Worm (Caenorhabditis elegans) whole organism, L3 larva: Measurements from ENCODE around the gene ZK616.5.

Experiments used
- R02D3.7 ChIP-seq: fragments of 150-350 bp; optimal IDR thresholded peaks from 2 replicates; lab custom pipeline; 2014; ENCODE audit warnings: missing biosample characterization, missing genetic modification characterization
- ZK546.5 ChIP-seq: sonication (generic microtip); optimal IDR thresholded peaks from 2 replicates; lab custom pipeline; 2017; ENCODE audit warnings: missing biosample characterization, missing genetic modification characterization
- aly-2 ChIP-seq: fragments of 150-350 bp; optimal IDR thresholded peaks from 2 replicates; lab custom pipeline; 2014; ENCODE audit warnings: missing biosample characterization, missing genetic modification characterization
- ama-1 ChIP-seq: fragments of 150-350 bp; optimal IDR thresholded peaks from 2 replicates; lab custom pipeline; 2018
- ceh-16 ChIP-seq: sonication (generic microtip); optimal IDR thresholded peaks from 2 replicates; lab custom pipeline; 2017; ENCODE audit warnings: missing biosample characterization, missing genetic modification characterization
- ceh-28 ChIP-seq: fragments of 150-350 bp; optimal IDR thresholded peaks from 2 replicates; lab custom pipeline; 2014; ENCODE audit warnings: missing biosample characterization, missing genetic modification reagents, missing genetic modification characterization
- ceh-82 ChIP-seq: fragments of 150-350 bp; optimal IDR thresholded peaks from 2 replicates; lab custom pipeline; 2014; ENCODE audit warnings: missing biosample characterization, missing genetic modification characterization
- ceh-9 ChIP-seq: sonication (generic microtip); optimal IDR thresholded peaks from 2 replicates; lab custom pipeline; 2018; ENCODE audit warnings: missing biosample characterization, missing genetic modification characterization
- daf-12 ChIP-seq: fragments of 150-350 bp; optimal IDR thresholded peaks from 2 replicates; lab custom pipeline; 2014; ENCODE audit warnings: missing biosample characterization, missing genetic modification reagents, missing genetic modification characterization
- egl-5 ChIP-seq: fragments of 150-350 bp; optimal IDR thresholded peaks from 2 replicates; lab custom pipeline; 2017; ENCODE audit warnings: missing biosample characterization, missing genetic modification reagents, missing genetic modification characterization, inconsistent platforms
- elt-1 ChIP-seq: fragments of 150-350 bp; optimal IDR thresholded peaks from 2 replicates; lab custom pipeline; 2014; ENCODE audit warnings: missing biosample characterization, missing genetic modification characterization
- elt-2 ChIP-seq: sonication (generic microtip); optimal IDR thresholded peaks from 2 replicates; lab custom pipeline; 2016; ENCODE audit warnings: missing genetic modification reagents, mild to moderate bottlenecking, missing genetic modification characterization, missing compliant biosample characterization
- elt-3 ChIP-seq, 3 experiments: fragments of 150-350 bp in 1 of 3; sonication (generic microtip) in 2 of 3; optimal IDR thresholded peaks; 2 replicates in 2 of 3; 4 replicates in 1 of 3; lab custom pipeline; 2014 to 2017; ENCODE audit warnings: missing biosample characterization in 3 of 3, missing genetic modification characterization in 3 of 3
- eor-1 ChIP-seq, 2 experiments: fragments of 150-350 bp; optimal IDR thresholded peaks; 2 replicates each; lab custom pipeline; 2014 to 2018; ENCODE audit warnings: missing biosample characterization in 2 of 2, missing genetic modification characterization in 2 of 2
- fkh-10 ChIP-seq: sonication (generic microtip); optimal IDR thresholded peaks from 2 replicates; lab custom pipeline; 2017; ENCODE audit warnings: missing biosample characterization, missing genetic modification reagents, missing genetic modification characterization
- fkh-2 ChIP-seq: fragments of 150-350 bp; optimal IDR thresholded peaks from 2 replicates; lab custom pipeline; 2014; ENCODE audit warnings: missing biosample characterization, missing genetic modification reagents, missing genetic modification characterization
- fos-1 ChIP-seq: fragments of 150-350 bp; optimal IDR thresholded peaks from 2 replicates; lab custom pipeline; 2014; ENCODE audit warnings: missing biosample characterization, missing genetic modification characterization
- hmg-11 ChIP-seq: sonication (generic microtip); optimal IDR thresholded peaks from 2 replicates; lab custom pipeline; 2016; ENCODE audit warnings: missing genetic modification characterization, missing compliant biosample characterization
- jun-1 ChIP-seq: fragments of 150-350 bp; optimal IDR thresholded peaks from 2 replicates; lab custom pipeline; 2014; ENCODE audit warnings: missing biosample characterization, missing genetic modification reagents, missing genetic modification characterization
- lin-39 ChIP-seq: fragments of 150-350 bp; optimal IDR thresholded peaks from 2 replicates; lab custom pipeline; 2018; ENCODE audit warnings: missing biosample characterization, missing genetic modification reagents, missing genetic modification characterization
- lsy-12 ChIP-seq: sonication (generic microtip); optimal IDR thresholded peaks from 2 replicates; lab custom pipeline; 2016; ENCODE audit warnings: mild to moderate bottlenecking, missing genetic modification characterization, missing compliant biosample characterization
- mdl-1 ChIP-seq: fragments of 150-350 bp; optimal IDR thresholded peaks from 2 replicates; lab custom pipeline; 2014; ENCODE audit warnings: missing biosample characterization, missing genetic modification characterization
- mml-1 ChIP-seq: fragments of 150-350 bp; sonication (generic microtip); optimal IDR thresholded peaks from 3 replicates; lab custom pipeline; 2014; ENCODE audit warnings: missing biosample characterization, missing genetic modification characterization
- nfya-1 ChIP-seq: sonication (generic microtip); optimal IDR thresholded peaks from 2 replicates; lab custom pipeline; 2017; ENCODE audit warnings: missing genetic modification characterization, mild to moderate bottlenecking, missing compliant biosample characterization, antibody characterized with exemption, moderate library complexity; ENCODE audit not compliant: insufficient read depth
- nhr-12 ChIP-seq: fragments of 150-350 bp; optimal IDR thresholded peaks from 2 replicates; lab custom pipeline; 2014; ENCODE audit warnings: missing biosample characterization, missing genetic modification characterization
- nhr-23 ChIP-seq: fragments of 150-350 bp; optimal IDR thresholded peaks from 2 replicates; lab custom pipeline; 2014; ENCODE audit warnings: missing biosample characterization, missing genetic modification reagents, missing genetic modification characterization
- nhr-237 ChIP-seq: fragments of 150-350 bp; optimal IDR thresholded peaks from 2 replicates; lab custom pipeline; 2014; ENCODE audit warnings: missing biosample characterization, missing genetic modification characterization
- nhr-25 ChIP-seq: sonication (generic microtip); optimal IDR thresholded peaks from 2 replicates; lab custom pipeline; 2017; ENCODE audit warnings: missing biosample characterization, missing genetic modification characterization
- nhr-67 ChIP-seq: fragments of 150-350 bp; optimal IDR thresholded peaks from 2 replicates; lab custom pipeline; 2014; ENCODE audit warnings: missing biosample characterization, missing genetic modification characterization
- nhr-76 ChIP-seq: fragments of 150-350 bp; sonication (generic microtip); optimal IDR thresholded peaks from 5 replicates; lab custom pipeline; 2014; ENCODE audit warnings: missing biosample characterization, missing genetic modification characterization
- pha-4 ChIP-seq: fragments of 150-350 bp; optimal IDR thresholded peaks from 2 replicates; lab custom pipeline; 2014; ENCODE audit warnings: missing biosample characterization, missing genetic modification reagents, missing genetic modification characterization
- pqm-1 ChIP-seq: fragments of 150-350 bp; optimal IDR thresholded peaks from 2 replicates; lab custom pipeline; 2017; ENCODE audit warnings: missing biosample characterization, missing genetic modification characterization, inconsistent platforms
- sea-2 ChIP-seq: fragments of 150-350 bp; sonication (generic microtip); optimal IDR thresholded peaks from 4 replicates; lab custom pipeline; 2014; ENCODE audit warnings: missing biosample characterization, missing genetic modification reagents, missing genetic modification characterization
- snpc-4 ChIP-seq: fragments of 150-350 bp; optimal IDR thresholded peaks from 2 replicates; lab custom pipeline; 2014; ENCODE audit warnings: missing biosample characterization, missing genetic modification characterization
- unc-39 ChIP-seq: sonication (generic microtip); optimal IDR thresholded peaks from 4 replicates; lab custom pipeline; 2017; ENCODE audit warnings: missing biosample characterization, missing genetic modification characterization
- unc-62 ChIP-seq: fragments of 150-350 bp; sonication (generic microtip); optimal IDR thresholded peaks from 4 replicates; lab custom pipeline; 2014; ENCODE audit warnings: missing biosample characterization, missing genetic modification reagents, missing genetic modification characterization
- ztf-4 ChIP-seq: fragments of 150-350 bp; optimal IDR thresholded peaks from 2 replicates; lab custom pipeline; 2014; ENCODE audit warnings: missing biosample characterization, missing genetic modification characterization

The ZK616.5 gene

DNA sequence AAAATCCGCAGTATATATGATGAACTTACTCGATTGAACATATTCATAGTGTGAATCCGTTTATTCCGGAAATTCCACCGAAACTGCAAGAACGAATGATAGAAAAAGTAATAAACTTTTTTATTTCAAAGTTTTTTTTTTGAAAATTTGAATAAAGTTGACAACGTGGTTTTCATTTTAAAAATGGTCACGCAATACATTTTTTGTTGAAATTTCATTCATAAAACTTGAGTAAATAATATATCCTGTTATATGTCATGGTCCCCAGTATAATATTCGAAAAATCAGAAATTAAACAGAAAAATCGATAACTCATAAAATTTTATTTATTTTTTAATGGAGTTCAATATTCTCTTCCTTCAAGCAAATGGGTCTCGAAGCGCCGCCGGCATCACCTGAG lies 19.4 kb downstream of the ZK616.5 start, which contains the start of gene ZK616.65:
TSS of gene ZK616.65 (minus strand) at position 101 of the 400 bp plus-strand sequence.
- TF ChIP-seq ceh-28 (tag; lab: Kevin White, UChicago) (no peak), unc-62 (GFP tag; lab: Kevin White, UChicago) (no peak), fos-1 (no peak), snpc-4 (tag; lab: Kevin White, UChicago) (no peak), ama-1 (no peak), fkh-2 (no peak), elt-2 (tag; lab: Kevin White, UChicago) (no peak), ceh-9 (tag; lab: Kevin White, UChicago) (no peak), pqm-1 (tag; lab: Kevin White, UChicago) (no peak), ceh-82 (tag; lab: Kevin White, UChicago) (no peak), hmg-11 (no peak), nhr-25 (tag; lab: Kevin White, UChicago) (no peak), R02D3.7 (tag; lab: Kevin White, UChicago) (no peak), mdl-1 (no peak), elt-3 (tag; optimal IDR thresholded peaks at IDR 0.05; lab: Kevin White, UChicago) (no peak), sea-2 (GFP tag; lab: Kevin White, UChicago) (no peak), egl-5 (tag; lab: Kevin White, UChicago) (no peak), aly-2 (no peak), daf-12 (tag; lab: Kevin White, UChicago) (no peak)

DNA sequence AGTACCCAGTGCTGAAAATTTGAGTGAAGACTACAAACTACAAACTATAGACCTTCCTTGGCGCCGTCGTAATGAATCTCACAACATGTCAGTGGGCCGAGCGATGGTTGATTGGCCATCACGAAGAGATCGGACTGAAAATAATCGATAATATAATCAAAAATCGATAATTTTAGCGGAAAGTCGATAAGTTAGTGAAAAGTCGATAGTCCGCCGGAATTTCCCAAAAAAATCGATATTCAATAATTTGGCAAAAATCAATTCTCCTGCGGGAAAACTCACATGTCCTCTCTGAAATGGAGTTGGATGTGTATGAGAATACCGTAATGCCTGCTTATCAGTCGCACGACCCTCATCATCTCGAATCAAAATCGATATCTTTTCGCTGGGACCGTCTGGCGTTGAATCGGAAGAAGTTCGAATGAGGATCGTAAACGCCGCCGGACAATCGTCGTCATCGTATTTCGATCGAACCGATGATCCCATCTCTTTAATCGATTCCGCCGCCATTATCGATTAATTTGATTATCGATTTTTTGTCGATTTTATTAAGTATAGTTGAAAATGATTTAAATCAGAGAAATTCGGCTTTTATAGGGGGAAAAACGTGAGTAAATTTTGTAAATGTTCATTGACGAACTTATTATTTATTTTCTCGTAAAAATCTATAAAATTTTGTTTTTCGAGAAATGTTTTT lies 20.1 kb downstream of the ZK616.5 start, which contains the start of gene ZK616.8:
TSS of gene ZK616.8 (minus strand) at position 553 of the 697 bp plus-strand sequence.
- no peak for TF ChIP-seq daf-12 (tag; lab: Kevin White, UChicago)
- peak; percentile 61 for TF ChIP-seq ceh-28 (tag; lab: Kevin White, UChicago)
- no peak for TF ChIP-seq jun-1
- no peak for TF ChIP-seq pqm-1 (tag; lab: Kevin White, UChicago)
- TF ChIP-seq ztf-4 (tag; lab: Kevin White, UChicago): no peak
- no peak for TF ChIP-seq sea-2 (GFP tag; lab: Kevin White, UChicago)

ce11 chrIV:5415696-5416095 lies 24.0 kb downstream of the ZK616.5 start, which contains the start of gene spp-7:
Gene spp-7, minus strand, starts transcription at chrIV:5415796.
- TF ChIP-seq nhr-67 (tag; lab: Kevin White, UChicago): no peak
- TF ChIP-seq ceh-28 (tag; lab: Kevin White, UChicago): no peak
- TF ChIP-seq unc-62 (GFP tag; lab: Kevin White, UChicago): no peak
- TF ChIP-seq nhr-12 (tag; lab: Kevin White, UChicago): no peak
- TF ChIP-seq sea-2 (GFP tag; lab: Kevin White, UChicago): no peak
- TF ChIP-seq nhr-76 (tag; lab: Kevin White, UChicago): no peak
- TF ChIP-seq ama-1: no peak
- TF ChIP-seq lsy-12 (tag; lab: Kevin White, UChicago): no peak
- TF ChIP-seq ZK546.5 (tag; lab: Kevin White, UChicago): no peak
- no peak for TF ChIP-seq eor-1 (tag; optimal IDR thresholded peaks at IDR 0.05; lab: Kevin White, UChicago)
- TF ChIP-seq fkh-10: no peak
- no peak for TF ChIP-seq nhr-23 (tag; lab: Kevin White, UChicago)
- TF ChIP-seq lin-39 (tag; lab: Kevin White, UChicago): no peak
- no peak for TF ChIP-seq elt-1
- no peak for TF ChIP-seq pha-4 (tag; lab: Kevin White, UChicago)
- no peak for TF ChIP-seq aly-2
- no peak for TF ChIP-seq egl-5 (tag; lab: Kevin White, UChicago)
- no peak for TF ChIP-seq mml-1 (tag; lab: Kevin White, UChicago)
- TF ChIP-seq unc-39 (tag; lab: Kevin White, UChicago): no peak
- TF ChIP-seq nhr-237 (tag; lab: Kevin White, UChicago): no peak

ce11 chrIV:5419122-5419521 lies 27.4 kb downstream of the ZK616.5 start, which contains the start of gene ehn-3:
Gene ehn-3, minus strand, starts transcription at chrIV:5419222.
- TF ChIP-seq ceh-16 (tag; lab: Kevin White, UChicago) (no peak), nfya-1 (tag; lab: Kevin White, UChicago) (no peak), sea-2 (GFP tag; lab: Kevin White, UChicago) (no peak)
